Fruit fly (Drosophila melanogaster) S2 (cell line): ENCODE data around the gene ttm50.

ENCODE experiments used
- CG8478 ChIP-seq: fragments of >200 bp; optimal IDR thresholded peaks from 2 replicates; lab custom pipeline; 2018
- CTCF ChIP-seq, 2 experiments: fragments of >200 bp; optimal IDR thresholded peaks; 2 replicates each; lab custom pipeline; 2018

DNA sequence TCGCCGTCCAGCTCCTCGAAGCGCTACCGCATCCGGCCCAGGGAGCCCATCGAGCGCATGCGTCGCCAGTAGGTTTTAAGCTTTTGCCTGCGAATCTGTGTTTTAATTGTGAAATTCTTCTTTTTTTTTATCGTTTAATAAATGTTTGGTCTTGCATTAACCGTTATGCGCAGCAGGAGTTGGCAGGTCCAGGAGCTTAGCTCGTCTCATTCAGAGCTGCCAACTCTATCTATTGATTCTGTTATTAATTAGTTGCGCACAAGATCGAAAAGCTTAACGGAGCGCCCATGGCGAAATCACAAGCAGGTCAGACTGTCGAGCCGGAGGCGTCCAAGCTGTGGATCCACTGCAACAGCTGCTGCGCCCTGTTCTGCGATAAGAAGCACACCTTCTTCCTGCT, 5.6 kb downstream of the ttm50 start, which contains the start of gene vilya:
- TF ChIP-seq CG8478 (lab: Kevin White, UChicago), result no peak
- no peak for TF ChIP-seq CTCF (optimal IDR thresholded peaks at IDR 0.05; lab: Kevin White, UChicago)
